Worm (Caenorhabditis elegans): ENCODE measurements around the gene Y54G11A.9.
"Not testable (repeated sequence)": the region's sequence is repeated elsewhere in the genome, so short reads cannot be mapped to it uniquely, and the experiment has no call there.

Y54G11A.9 gene

ce11 chrII:14318027-14318426, 28.2 kb downstream of the Y54G11A.9 start, which contains the start of gene Y54G11A.14:
Gene Y54G11A.14, plus strand, starts transcription at chrII:14318158.
- no peak for TF ChIP-seq tbx-8 (GFP tag; optimal IDR thresholded peaks at IDR 0.05)
- no peak for TF ChIP-seq elt-3 (tag; optimal IDR thresholded peaks at IDR 0.05)
- no peak for TF ChIP-seq M03D4.4 (tag; optimal IDR thresholded peaks at IDR 0.05)
- TF ChIP-seq pha-4 (tag; optimal IDR thresholded peaks at IDR 0.05) = no peak
- TF ChIP-seq hlh-1 (tag; optimal IDR thresholded peaks at IDR 0.05) = no peak
- TF ChIP-seq lin-13 (tag; optimal IDR thresholded peaks at IDR 0.05) = no peak
- no peak for TF ChIP-seq ces-1 (GFP tag; optimal IDR thresholded peaks at IDR 0.05)

ce11 chrII:14312182-14312581, 34.1 kb downstream of the Y54G11A.9 start:
- TF ChIP-seq blmp-1 (tag; optimal IDR thresholded peaks at IDR 0.05) (no peak), sem-2 (GFP tag; optimal IDR thresholded peaks at IDR 0.05) (no peak)

- no peak for TF ChIP-seq nhr-12 (tag; optimal IDR thresholded peaks at IDR 0.05)
- TF ChIP-seq unc-120 (tag; optimal IDR thresholded peaks at IDR 0.05; ENCODE audit: poor library complexity, severe bottlenecking) = no peak
- TF ChIP-seq mls-2 (tag; optimal IDR thresholded peaks at IDR 0.05) = no peak
Measured at ce11 chrII:14311537-14311936, 34.7 kb downstream of the Y54G11A.9 start.

- TF ChIP-seq nhr-237 (tag; optimal IDR thresholded peaks at IDR 0.05) (no peak), nhr-12 (tag; optimal IDR thresholded peaks at IDR 0.05) (no peak), ztf-11 (tag; optimal IDR thresholded peaks at IDR 0.05) (no peak), sem-2 (GFP tag; optimal IDR thresholded peaks at IDR 0.05) (no peak), cnd-1 (tag; optimal IDR thresholded peaks at IDR 0.05) (no peak), ham-2 (GFP tag; optimal IDR thresholded peaks at IDR 0.05) (no peak), ceh-43 (GFP tag; optimal IDR thresholded peaks at IDR 0.05) (no peak), blmp-1 (tag; optimal IDR thresholded peaks at IDR 0.05) (no peak), lsy-2 (tag; optimal IDR thresholded peaks at IDR 0.05) (no peak), mab-5 (tag; optimal IDR thresholded peaks at IDR 0.05) (no peak), mep-1 (tag; optimal IDR thresholded peaks at IDR 0.05) (no peak), elt-3 (tag; optimal IDR thresholded peaks at IDR 0.05) (no peak), nhr-2 (tag; optimal IDR thresholded peaks at IDR 0.05) (no peak), ceh-39 (tag; optimal IDR thresholded peaks at IDR 0.05) (no peak), ceh-83 (GFP tag; optimal IDR thresholded peaks at IDR 0.05) (no peak)
Measured at ce11 chrII:14310729-14311388, 35.4 kb downstream of the Y54G11A.9 start, which contains the start of gene ctl-3. Gene ctl-3, minus strand, starts transcription at chrII:14310779.

DNA sequence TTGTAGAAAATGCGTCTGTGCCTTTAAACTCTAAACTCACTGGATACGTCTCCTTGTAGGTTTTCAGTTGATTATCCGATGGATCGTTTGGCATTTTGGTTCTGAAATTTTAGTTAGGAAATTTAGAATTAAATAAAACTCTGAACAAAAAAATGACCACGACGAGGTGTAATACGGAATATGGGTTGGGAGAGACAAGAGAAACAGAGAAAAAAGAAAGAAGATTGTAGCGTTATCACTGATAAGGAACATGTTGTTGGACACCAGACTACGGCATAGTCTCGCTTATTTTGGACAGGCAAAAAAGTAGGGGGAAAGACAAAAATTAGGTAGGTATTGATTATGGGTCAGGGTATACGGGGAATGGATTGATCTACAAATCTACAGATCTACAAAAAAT, 40.1 kb downstream of the Y54G11A.9 start, which contains the start of gene ctl-1:
TSS of gene ctl-1 (minus strand) at position 101 of the 400 bp plus-strand sequence.
- TF ChIP-seq unc-39 (tag; optimal IDR thresholded peaks at IDR 0.05); lin-13 (tag; optimal IDR thresholded peaks at IDR 0.05); ces-1 (GFP tag; optimal IDR thresholded peaks at IDR 0.05): not testable (repeated sequence)

- not testable (repeated sequence) for TF ChIP-seq drap-1 (GFP tag; optimal IDR thresholded peaks at IDR 0.05); hlh-1 (tag; optimal IDR thresholded peaks at IDR 0.05); mab-5 (tag; optimal IDR thresholded peaks at IDR 0.05)
Measured at ce11 chrII:14301927-14302326, 44.3 kb downstream of the Y54G11A.9 start, which contains the start of gene ctl-2. Gene ctl-2, minus strand, starts transcription at chrII:14302027.

DNA sequence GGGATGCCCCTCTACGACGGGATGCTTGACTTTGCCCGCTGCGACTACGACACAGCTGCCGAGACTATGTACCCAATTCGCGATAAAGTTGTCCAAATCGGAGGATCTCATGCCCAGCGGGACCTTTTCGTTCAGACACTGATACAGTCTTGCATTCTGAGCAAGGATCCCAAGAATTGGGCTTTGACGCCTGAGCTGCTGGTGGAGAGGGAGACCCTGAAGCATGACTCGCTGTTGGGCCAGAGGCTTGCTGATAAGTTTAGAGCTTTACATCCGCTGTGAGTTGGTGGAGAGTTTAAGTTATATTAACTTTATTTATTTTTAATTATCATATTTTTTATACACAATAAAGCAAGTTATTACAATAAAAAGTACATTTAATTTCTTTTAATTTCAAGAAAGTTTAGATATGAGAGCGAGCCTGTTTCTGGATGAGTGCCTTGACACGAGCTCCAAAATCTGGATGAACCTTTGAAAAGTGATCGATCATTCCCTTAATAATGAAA, 46.9 kb downstream of the Y54G11A.9 start:
- no peak for TF ChIP-seq unc-62 (GFP tag; optimal IDR thresholded peaks at IDR 0.05)
- no peak for TF ChIP-seq flh-1 (GFP tag; optimal IDR thresholded peaks at IDR 0.05)
- no peak for TF ChIP-seq unc-120 (tag; optimal IDR thresholded peaks at IDR 0.05; ENCODE audit: poor library complexity, severe bottlenecking)
- no peak for TF ChIP-seq hlh-1 (tag; optimal IDR thresholded peaks at IDR 0.05)
- no peak for TF ChIP-seq bed-3 (GFP tag; optimal IDR thresholded peaks at IDR 0.05)
- TF ChIP-seq lin-13 (tag; optimal IDR thresholded peaks at IDR 0.05) = no peak
- TF ChIP-seq nhr-2 (tag; optimal IDR thresholded peaks at IDR 0.05) = no peak

All from whole organism, mixed stage, embryonic.